Worm (Caenorhabditis elegans) whole organism, L3 larva: ENCODE data around the gene ttbk-4.

Experiments
- fkh-10 ChIP-seq: sonication (generic microtip); optimal IDR thresholded peaks from 2 replicates; lab custom pipeline; 2017; ENCODE audit warnings: missing biosample characterization, missing genetic modification reagents, missing genetic modification characterization
- fkh-2 ChIP-seq: fragments of 150-350 bp; optimal IDR thresholded peaks from 2 replicates; lab custom pipeline; 2014; ENCODE audit warnings: missing biosample characterization, missing genetic modification reagents, missing genetic modification characterization
- nhr-11 ChIP-seq: fragments of 150-350 bp; optimal IDR thresholded peaks from 2 replicates; lab custom pipeline; 2014; ENCODE audit warnings: missing biosample characterization, missing genetic modification characterization
- nhr-12 ChIP-seq: fragments of 150-350 bp; optimal IDR thresholded peaks from 2 replicates; lab custom pipeline; 2014; ENCODE audit warnings: missing biosample characterization, missing genetic modification characterization
- nhr-77 ChIP-seq: fragments of 150-350 bp; optimal IDR thresholded peaks from 2 replicates; lab custom pipeline; 2014; ENCODE audit warnings: missing biosample characterization, missing genetic modification characterization
- snpc-4 ChIP-seq: fragments of 150-350 bp; optimal IDR thresholded peaks from 2 replicates; lab custom pipeline; 2014; ENCODE audit warnings: missing biosample characterization, missing genetic modification characterization
- tbx-2 ChIP-seq: sonication (generic microtip); optimal IDR thresholded peaks from 2 replicates; lab custom pipeline; 2016; ENCODE audit warnings: mild to moderate bottlenecking, missing genetic modification characterization, missing compliant biosample characterization
- ztf-4 ChIP-seq: fragments of 150-350 bp; optimal IDR thresholded peaks from 2 replicates; lab custom pipeline; 2014; ENCODE audit warnings: missing biosample characterization, missing genetic modification characterization

ce11 chrIV:10075034-10075510, at the start of gene ttbk-4, which contains the start of gene W01B6.4:
- TF ChIP-seq nhr-12 (tag; lab: Kevin White, UChicago) (no peak), nhr-77 (no peak), fkh-10 (GFP tag; lab: Kevin White, UChicago) (no peak), ztf-4 (no peak), nhr-11 (tag; lab: Kevin White, UChicago) (no peak), tbx-2 (tag; lab: Kevin White, UChicago) (no peak), snpc-4 (tag; lab: Kevin White, UChicago) (no peak), fkh-2 (tag; lab: Kevin White, UChicago) (no peak)
